Fruit fly (Drosophila melanogaster): ENCODE data around the gene inaF-A.

DNA sequence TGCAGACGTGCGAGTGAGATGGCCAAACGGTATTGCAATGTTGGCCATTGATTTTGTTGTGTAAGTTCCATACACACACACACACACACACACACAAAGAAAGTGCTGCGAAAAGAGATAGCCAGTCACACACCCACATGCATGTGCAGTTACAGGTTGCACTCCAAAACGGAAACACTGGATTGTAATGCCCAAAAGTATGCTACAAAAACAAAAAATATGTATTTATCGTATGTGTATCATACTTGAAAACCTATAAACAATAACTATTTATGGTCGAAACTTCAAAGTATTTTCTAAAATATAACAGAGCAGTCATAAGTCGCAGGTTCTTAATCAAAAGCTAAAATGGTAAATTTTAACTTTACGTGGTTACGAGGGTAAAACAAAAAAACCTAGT lies 3.7 kb downstream of the inaF-A start:
- TF ChIP-seq Sp1 (GFP tag; optimal IDR thresholded peaks at IDR 0.05) (no peak), sv (GFP tag; optimal IDR thresholded peaks at IDR 0.05) (no peak), Dif (GFP tag; optimal IDR thresholded peaks at IDR 0.05; ENCODE audit: partially characterized antibody) (no peak), CG9705 (GFP tag; optimal IDR thresholded peaks at IDR 0.05) (no peak), Vsx2 (GFP tag; optimal IDR thresholded peaks at IDR 0.05; ENCODE audit: partially characterized antibody) (no peak), jim (GFP tag; optimal IDR thresholded peaks at IDR 0.05) (no peak), N (GFP tag; optimal IDR thresholded peaks at IDR 0.05) (no peak), fru (GFP tag; optimal IDR thresholded peaks at IDR 0.05) (no peak)

All from whole organism, wandering third instar larva.